Worm (Caenorhabditis elegans) whole organism, early embryonic: ENCODE results near the gene him-3.

Experiments
- B0310.2 ChIP-seq: sonication (generic microtip); optimal IDR thresholded peaks from 2 replicates; lab custom pipeline; 2016; ENCODE audit warnings: mild to moderate bottlenecking, missing genetic modification characterization, missing compliant biosample characterization
- F13C5.2 ChIP-seq: sonication (generic microtip); optimal IDR thresholded peaks from 2 replicates; lab custom pipeline; 2017; ENCODE audit warnings: mild to moderate bottlenecking, missing genetic modification characterization, inconsistent platforms, missing compliant biosample characterization
- aly-1 ChIP-seq: sonication (generic microtip); optimal IDR thresholded peaks from 2 replicates; lab custom pipeline; 2016; ENCODE audit warnings: missing genetic modification characterization, missing compliant biosample characterization
- ama-1 ChIP-seq: fragments of 150-350 bp; optimal IDR thresholded peaks from 2 replicates; lab custom pipeline; 2014
- ceh-13 ChIP-seq: fragments of 200-800 bp; sonication (Bioruptor generic); optimal IDR thresholded peaks from 2 replicates; lab custom pipeline; 2018; ENCODE audit warnings: mild to moderate bottlenecking, missing genetic modification characterization, missing compliant biosample characterization
- ceh-36 ChIP-seq: sonication (generic microtip); optimal IDR thresholded peaks from 2 replicates; lab custom pipeline; 2016; ENCODE audit warnings: missing genetic modification characterization, inconsistent platforms, missing compliant biosample characterization
- ets-7 ChIP-seq: sonication (generic microtip); optimal IDR thresholded peaks from 2 replicates; lab custom pipeline; 2016; ENCODE audit warnings: missing genotype, missing genetic modification characterization, missing compliant biosample characterization
- flt-1 ChIP-seq: fragments of 200-800 bp; sonication (Bioruptor generic); IDR thresholded peaks from 2 replicates; pipeline ENCODE4 v1.3.6; 2022; ENCODE audit warnings: missing genetic modification characterization, missing compliant biosample characterization
- hmbx-1 ChIP-seq: sonication (generic microtip); optimal IDR thresholded peaks from 2 replicates; lab custom pipeline; 2016; ENCODE audit warnings: mild to moderate bottlenecking, missing genetic modification characterization, missing compliant biosample characterization
- hmg-4 ChIP-seq: fragments of 200-800 bp; sonication (Bioruptor generic); optimal IDR thresholded peaks from 2 replicates; lab custom pipeline; 2018; ENCODE audit warnings: mild to moderate bottlenecking, missing genetic modification characterization, missing compliant biosample characterization
- hnd-1 ChIP-seq: sonication (generic microtip); optimal IDR thresholded peaks from 2 replicates; lab custom pipeline; 2016; ENCODE audit warnings: missing genetic modification characterization, missing compliant biosample characterization
- pes-1 ChIP-seq: fragments of 200-800 bp; sonication (Bioruptor generic); IDR thresholded peaks from 2 replicates; pipeline ENCODE4 v1.3.6; 2022; ENCODE audit warnings: missing genetic modification reagents, missing genetic modification characterization, missing compliant biosample characterization
- scrt-1 ChIP-seq: fragments of 200-800 bp; sonication (Bioruptor generic); IDR thresholded peaks from 2 replicates; pipeline ENCODE4 v1.3.6; 2022; ENCODE audit warnings: missing genetic modification characterization, missing compliant biosample characterization
- sea-1 ChIP-seq: fragments of 200-800 bp; sonication (Bioruptor generic); conservative IDR thresholded peaks from 2 replicates; pipeline ENCODE4 v1.3.6; 2022; ENCODE audit warnings: missing genetic modification characterization, missing compliant biosample characterization
- tbx-11 ChIP-seq: fragments of 200-800 bp; sonication (Bioruptor generic); IDR thresholded peaks from 2 replicates; pipeline ENCODE4 v1.3.6; 2022; ENCODE audit warnings: missing genetic modification characterization, missing compliant biosample characterization
- tbx-37 ChIP-seq: fragments of 200-800 bp; sonication (Bioruptor generic); conservative IDR thresholded peaks from 2 replicates; pipeline ENCODE4 v1.3.6; 2022; ENCODE audit warnings: missing genetic modification reagents, missing genetic modification characterization, missing compliant biosample characterization
- tra-4 ChIP-seq: sonication (generic microtip); optimal IDR thresholded peaks from 2 replicates; lab custom pipeline; 2017; ENCODE audit warnings: missing genetic modification characterization, missing compliant biosample characterization

him-3 gene

DNA sequence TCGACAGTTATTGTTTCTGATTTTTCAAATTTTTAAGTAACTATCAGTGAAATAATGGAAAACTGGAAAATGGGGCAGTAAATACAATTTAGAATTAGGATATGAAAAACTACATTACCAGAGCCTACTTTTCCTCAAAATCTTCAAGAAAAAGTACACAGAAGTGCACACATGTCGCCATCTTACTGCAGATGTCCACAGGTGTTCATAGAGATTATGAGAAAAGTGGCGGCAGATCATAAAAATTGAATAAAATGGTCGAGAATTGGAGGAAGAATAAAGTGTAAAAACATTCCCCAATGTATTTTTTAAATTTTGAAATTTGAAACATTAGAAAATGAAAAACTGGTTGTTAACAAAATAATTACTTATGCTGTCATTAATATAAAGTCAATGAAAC, 20.6 kb downstream of the him-3 start:
- TF ChIP-seq B0310.2 (no peak), hmg-4 (GFP tag; lab: Kevin White, UChicago) (no peak), ceh-36 (tag; lab: Kevin White, UChicago) (no peak), tbx-37 (GFP tag; lab: Robert Waterston, UW) (no peak), tbx-11 (GFP tag; lab: Robert Waterston, UW) (no peak), pes-1 (GFP tag; lab: Robert Waterston, UW) (no peak), sea-1 (GFP tag; lab: Robert Waterston, UW) (no peak), aly-1 (tag; lab: Kevin White, UChicago) (no peak), hmbx-1 (tag; lab: Kevin White, UChicago) (no peak), flt-1 (GFP tag; lab: Robert Waterston, UW) (no peak), ets-7 (tag; lab: Kevin White, UChicago) (no peak), F13C5.2 (tag; lab: Kevin White, UChicago) (no peak), scrt-1 (no peak), ama-1 (no peak), tra-4 (tag; lab: Kevin White, UChicago) (no peak)

DNA sequence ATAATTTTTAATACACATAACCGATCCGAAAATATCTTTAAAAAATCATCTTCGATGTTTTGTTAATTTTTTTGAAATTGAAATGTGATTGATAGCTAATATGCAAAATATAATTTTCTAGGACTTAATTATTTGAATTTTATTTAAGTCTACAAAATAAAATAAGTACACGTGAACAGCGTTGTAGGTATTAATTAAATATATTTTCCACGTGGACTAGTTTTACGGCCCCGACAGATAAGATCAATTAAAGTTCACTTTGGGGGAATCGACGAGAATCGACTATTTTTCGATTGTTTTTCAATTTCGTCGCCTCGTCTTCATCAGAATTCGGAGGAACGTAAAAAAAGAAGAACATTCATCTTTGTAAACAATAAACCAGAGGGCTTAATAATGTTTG, 21.9 kb downstream of the him-3 start, which contains the start of gene C25A8.5:
C25A8.5 (plus strand) TSS at position 301 of the 400 bp plus-strand sequence.
- TF ChIP-seq ama-1 (no peak), tbx-11 (GFP tag; lab: Robert Waterston, UW) (no peak), sea-1 (GFP tag; lab: Robert Waterston, UW) (no peak), F13C5.2 (tag; lab: Kevin White, UChicago) (no peak), hmbx-1 (tag; lab: Kevin White, UChicago) (no peak), scrt-1 (no peak), tbx-37 (GFP tag; lab: Robert Waterston, UW) (no peak), ceh-13 (GFP tag; lab: Kevin White, UChicago) (no peak), hmg-4 (GFP tag; lab: Kevin White, UChicago) (no peak), ceh-36 (tag; lab: Kevin White, UChicago) (no peak), ets-7 (tag; lab: Kevin White, UChicago) (no peak), hnd-1 (tag; lab: Kevin White, UChicago) (no peak), tra-4 (tag; lab: Kevin White, UChicago) (no peak), flt-1 (GFP tag; lab: Robert Waterston, UW) (no peak), B0310.2 (no peak), pes-1 (GFP tag; lab: Robert Waterston, UW) (no peak), aly-1 (tag; lab: Kevin White, UChicago) (no peak)

DNA sequence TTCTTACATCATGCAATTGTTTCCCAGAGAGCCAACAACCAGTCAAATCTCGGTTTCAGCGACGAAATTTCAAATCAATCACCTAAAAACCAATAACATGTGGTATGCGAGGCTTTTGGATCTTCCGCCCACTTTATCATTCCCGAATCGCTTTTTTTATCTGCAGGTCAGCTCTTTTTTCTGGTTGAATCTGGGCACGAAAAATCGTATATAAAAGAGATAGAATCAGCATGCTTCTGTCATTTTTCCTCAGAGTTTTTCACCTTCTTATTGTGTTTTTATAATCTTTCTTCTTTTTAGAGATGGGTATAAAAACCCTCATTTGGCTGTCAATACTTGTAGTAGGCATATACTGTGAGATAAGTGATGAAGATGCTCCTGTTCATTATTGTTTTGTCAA, 26.0 kb downstream of the him-3 start, which contains the start of gene cht-3:
cht-3 (plus strand) TSS at position 301 of the 400 bp plus-strand sequence.
- TF ChIP-seq sea-1 (GFP tag; lab: Robert Waterston, UW) (no peak), scrt-1 (no peak), hnd-1 (tag; lab: Kevin White, UChicago) (no peak), hmbx-1 (tag; lab: Kevin White, UChicago) (no peak), hmg-4 (GFP tag; lab: Kevin White, UChicago) (no peak), ceh-36 (tag; lab: Kevin White, UChicago) (no peak), tra-4 (tag; lab: Kevin White, UChicago) (no peak), ceh-13 (GFP tag; lab: Kevin White, UChicago) (no peak)

DNA sequence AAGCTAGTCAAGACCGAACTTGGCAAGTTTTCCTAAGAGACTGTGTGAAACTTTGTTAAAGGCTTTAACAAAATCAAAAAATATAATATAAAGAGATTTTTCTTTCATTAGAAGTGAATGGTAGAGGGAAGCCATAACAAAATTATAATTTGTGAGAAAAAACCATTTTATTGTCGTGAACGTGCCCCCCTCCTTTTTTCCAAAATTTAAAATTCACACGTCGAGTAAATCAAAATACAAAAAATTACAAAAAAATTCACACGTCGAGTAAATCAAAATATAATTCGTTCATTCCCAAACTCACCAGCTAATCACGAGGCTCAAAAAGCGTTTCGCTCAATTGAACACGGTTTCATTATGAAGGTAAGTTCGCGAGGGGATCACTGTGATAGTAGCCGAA, 32.2 kb downstream of the him-3 start, which contains the start of gene C25A8.2:
C25A8.2 (plus strand) TSS at position 301 of the 400 bp plus-strand sequence.
- no peak for TF ChIP-seq aly-1 (tag; lab: Kevin White, UChicago)
- TF ChIP-seq hnd-1 (tag; lab: Kevin White, UChicago) = no peak

DNA sequence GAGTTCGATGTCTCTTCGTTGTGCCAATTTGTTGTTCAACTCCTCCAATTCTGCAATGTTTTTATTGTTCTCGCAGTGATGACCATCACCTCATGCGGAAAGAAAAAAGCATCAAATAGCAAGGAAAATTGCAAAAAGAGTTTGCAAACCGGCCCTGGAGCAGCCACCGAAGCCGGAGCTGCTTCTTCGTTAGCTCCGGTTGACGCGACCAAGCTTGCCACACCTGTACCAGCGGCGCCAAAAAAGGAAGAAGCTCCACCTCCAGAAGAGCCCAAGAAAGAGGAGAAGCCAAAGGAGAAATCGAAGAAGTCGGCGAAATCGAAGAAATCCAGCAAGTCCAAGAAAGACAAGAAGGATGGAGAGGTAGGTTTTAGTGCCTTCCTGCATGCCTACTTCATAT, 32.9 kb downstream of the him-3 start:
- TF ChIP-seq pes-1 (GFP tag; lab: Robert Waterston, UW) (no peak), ets-7 (tag; lab: Kevin White, UChicago) (no peak), hmg-4 (GFP tag; lab: Kevin White, UChicago) (no peak), tbx-37 (GFP tag; lab: Robert Waterston, UW) (no peak), ceh-13 (GFP tag; lab: Kevin White, UChicago) (no peak), F13C5.2 (tag; lab: Kevin White, UChicago) (no peak), B0310.2 (no peak), sea-1 (GFP tag; lab: Robert Waterston, UW) (no peak)

DNA sequence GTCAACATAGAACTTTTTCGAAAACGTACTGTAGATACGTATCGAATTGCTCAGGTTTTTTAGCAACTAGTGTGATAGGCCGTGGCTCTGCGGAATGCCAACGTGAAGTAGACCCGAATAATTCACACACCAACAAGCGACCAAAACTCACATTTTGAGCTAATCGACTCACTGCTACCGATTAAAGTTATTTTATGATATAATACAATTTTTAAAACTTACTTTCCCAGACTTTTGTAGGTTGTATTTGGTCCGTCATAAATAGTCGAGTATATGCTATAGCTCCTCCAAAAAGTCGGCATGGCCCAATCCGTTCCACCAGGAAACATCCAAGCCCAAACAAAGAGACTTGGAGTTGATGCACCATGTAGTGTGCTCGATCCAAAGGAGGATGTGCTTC, 33.5 kb downstream of the him-3 start, which contains the start of gene C25A8.1:
C25A8.1 (plus strand) TSS at position 301 of the 400 bp plus-strand sequence.
- TF ChIP-seq ceh-36 (tag; lab: Kevin White, UChicago) (no peak), tra-4 (tag; lab: Kevin White, UChicago) (no peak), ceh-13 (GFP tag; lab: Kevin White, UChicago) (no peak), scrt-1 (no peak), hmg-4 (GFP tag; lab: Kevin White, UChicago) (no peak), hnd-1 (tag; lab: Kevin White, UChicago) (no peak), ets-7 (tag; lab: Kevin White, UChicago) (no peak), B0310.2 (no peak), F13C5.2 (tag; lab: Kevin White, UChicago) (no peak), aly-1 (tag; lab: Kevin White, UChicago) (no peak), pes-1 (GFP tag; lab: Robert Waterston, UW) (no peak), ama-1 (no peak), tbx-37 (GFP tag; lab: Robert Waterston, UW) (no peak), hmbx-1 (tag; lab: Kevin White, UChicago) (no peak), flt-1 (GFP tag; lab: Robert Waterston, UW) (no peak), sea-1 (GFP tag; lab: Robert Waterston, UW) (no peak)

DNA sequence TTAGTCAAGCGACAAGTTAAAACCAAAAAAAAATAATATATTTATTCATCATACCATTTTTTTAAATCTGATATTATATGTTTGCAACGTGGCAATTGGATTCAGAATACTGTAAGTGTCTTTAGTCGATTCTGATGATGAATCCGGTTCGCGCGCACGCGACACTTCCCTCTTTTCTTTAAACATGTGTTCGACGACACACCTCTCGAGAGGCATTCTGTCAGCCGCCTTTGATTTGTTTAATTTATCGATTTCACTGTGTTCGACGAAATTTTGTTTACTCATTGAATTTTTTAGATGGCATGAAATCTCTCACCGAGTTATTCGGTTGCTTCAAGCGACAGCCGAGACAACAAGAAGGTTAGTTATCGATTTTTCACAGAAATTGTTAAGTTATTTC, 34.4 kb downstream of the him-3 start, which contains the start of gene trxr-1:
trxr-1 (plus strand) TSS at position 227 of the 400 bp plus-strand sequence.
- no peak for TF ChIP-seq pes-1 (GFP tag; lab: Robert Waterston, UW)
- TF ChIP-seq flt-1 (GFP tag; lab: Robert Waterston, UW) = no peak
- no peak for TF ChIP-seq aly-1 (tag; lab: Kevin White, UChicago)
- no peak for TF ChIP-seq sea-1 (GFP tag; lab: Robert Waterston, UW)
